Worm (Caenorhabditis elegans): Measurements from ENCODE around the gene K10B3.5.

Gene K10B3.5

ce11 chrX:3111687-3112086 lies 5.4 kb upstream of the K10B3.5 start (continued):
- TF ChIP-seq dpff-1 (tag; optimal IDR thresholded peaks at IDR 0.05) = no peak
- TF ChIP-seq Y95B8A.8 (GFP tag; IDR thresholded peaks at IDR 0.05) = no peak
- TF ChIP-seq nhr-90 (tag; optimal IDR thresholded peaks at IDR 0.05) = no peak
- no peak for TF ChIP-seq ztf-18 (tag; optimal IDR thresholded peaks at IDR 0.05)
- peak; percentile 55 for TF ChIP-seq tlf-1 (GFP tag; optimal IDR thresholded peaks at IDR 0.05)
- no peak for TF ChIP-seq sea-2 (GFP tag; IDR thresholded peaks at IDR 0.05)
- no peak for TF ChIP-seq F10E7.11 (tag; optimal IDR thresholded peaks at IDR 0.05)
- TF ChIP-seq egl-18 (GFP tag; IDR thresholded peaks at IDR 0.05) = no peak
- no peak for TF ChIP-seq nhr-120 (GFP tag; IDR thresholded peaks at IDR 0.05)
- TF ChIP-seq D2030.7 (GFP tag; IDR thresholded peaks at IDR 0.05) = no peak
- TF ChIP-seq somi-1 (GFP tag; optimal IDR thresholded peaks at IDR 0.05) = peak; percentile 57
- TF ChIP-seq ztf-25 (GFP tag; IDR thresholded peaks at IDR 0.05) = no peak
- no peak for TF ChIP-seq F39B2.1 (GFP tag; IDR thresholded peaks at IDR 0.05)
- peak; percentile 25 for TF ChIP-seq B0035.1 (tag; optimal IDR thresholded peaks at IDR 0.05)
- no peak for TF ChIP-seq rpc-1 (optimal IDR thresholded peaks at IDR 0.05)
- TF ChIP-seq rpc-1 (tag; optimal IDR thresholded peaks at IDR 0.05) = no peak
- no peak for TF ChIP-seq nfya-1 (tag; optimal IDR thresholded peaks at IDR 0.05; ENCODE audit: borderline replicate concordance, insufficient read depth)
- TF ChIP-seq madf-6 (GFP tag; IDR thresholded peaks at IDR 0.05) = no peak
- TF ChIP-seq tbx-9 (tag; optimal IDR thresholded peaks at IDR 0.05; ENCODE audit: borderline replicate concordance) = no peak
- no peak for TF ChIP-seq T07F8.4 (tag; optimal IDR thresholded peaks at IDR 0.05)
- no peak for TF ChIP-seq Y79H2A.3 (GFP tag; conservative IDR thresholded peaks at IDR 0.05)
- TF ChIP-seq rec-8 (tag; optimal IDR thresholded peaks at IDR 0.05) = no peak
- no peak for TF ChIP-seq hmg-20 (GFP tag; IDR thresholded peaks at IDR 0.05)
- TF ChIP-seq cebp-1 (GFP tag; IDR thresholded peaks at IDR 0.05) = no peak
- TF ChIP-seq cebp-1 (tag; optimal IDR thresholded peaks at IDR 0.05) = peak; percentile 26
- no peak for TF ChIP-seq ztf-22 (GFP tag; optimal IDR thresholded peaks at IDR 0.05)
- peak; percentile 95 for TF ChIP-seq ama-1 (optimal IDR thresholded peaks at IDR 0.05)
- TF ChIP-seq ama-1 (GFP tag; optimal IDR thresholded peaks at IDR 0.05) = peak in 1 of 2 experiments; percentile 36
- TF ChIP-seq F37B4.10 (GFP tag; IDR thresholded peaks at IDR 0.05) = no peak
- TF ChIP-seq lsy-27 (tag; optimal IDR thresholded peaks at IDR 0.05; ENCODE audit: borderline replicate concordance, insufficient read depth) = no peak
- no peak for TF ChIP-seq lir-1 (GFP tag; conservative IDR thresholded peaks at IDR 0.05)
- TF ChIP-seq F33H1.4 (GFP tag; IDR thresholded peaks at IDR 0.05) = no peak
- TF ChIP-seq B0019.2 (GFP tag; conservative IDR thresholded peaks at IDR 0.05) = no peak
- no peak for TF ChIP-seq fkh-3 (tag; optimal IDR thresholded peaks at IDR 0.05)
- TF ChIP-seq let-526 (GFP tag; IDR thresholded peaks at IDR 0.05) = no peak
- TF ChIP-seq hlh-12 (tag; optimal IDR thresholded peaks at IDR 0.05) = no peak

DNA sequence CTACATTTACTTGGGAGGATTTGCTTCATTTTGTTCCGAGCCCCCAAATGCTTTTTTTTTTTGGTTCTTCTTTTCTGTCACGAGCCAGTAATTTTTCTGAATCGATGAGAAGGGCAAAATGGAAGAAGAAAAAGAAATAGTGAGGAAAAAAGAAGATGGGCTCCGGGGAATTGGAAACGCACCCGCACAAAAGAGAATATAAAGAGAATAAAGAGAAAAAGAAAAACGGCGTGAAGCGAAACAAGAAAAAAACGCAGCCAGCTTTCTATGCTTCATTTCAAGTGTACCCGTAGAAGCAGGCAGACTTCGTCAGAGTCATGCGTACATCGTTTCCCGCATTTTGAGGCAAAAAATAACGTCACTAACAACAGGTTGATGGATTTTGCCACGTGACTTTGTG lies 4.8 kb upstream of the K10B3.5 start:
- TF ChIP-seq ZK185.1 (tag; optimal IDR thresholded peaks at IDR 0.05; ENCODE audit: poor library complexity, severe bottlenecking) (peak; percentile 37), nhr-120 (GFP tag; IDR thresholded peaks at IDR 0.05) (no peak), lin-35 (GFP tag; optimal IDR thresholded peaks at IDR 0.05) (peak in 1 of 3 experiments; percentile 47)

ce11 chrX:3110576-3110975 lies 4.3 kb upstream of the K10B3.5 start, which contains the start of gene gpcp-1:
Gene gpcp-1 (minus strand): TSS chrX:3110628.
- TF ChIP-seq nhr-179 (tag; optimal IDR thresholded peaks at IDR 0.05) = no peak
- no peak for TF ChIP-seq ZK185.1 (tag; optimal IDR thresholded peaks at IDR 0.05; ENCODE audit: poor library complexity, severe bottlenecking)
- TF ChIP-seq T26A5.8 (tag; optimal IDR thresholded peaks at IDR 0.05) = no peak
- TF ChIP-seq lsy-27 (tag; optimal IDR thresholded peaks at IDR 0.05; ENCODE audit: borderline replicate concordance, insufficient read depth) = no peak
- TF ChIP-seq pbrm-1 (GFP tag; IDR thresholded peaks at IDR 0.05) = no peak
- no peak for TF ChIP-seq C06A6.2 (GFP tag; conservative IDR thresholded peaks at IDR 0.05)
- no peak for TF ChIP-seq somi-1 (GFP tag; optimal IDR thresholded peaks at IDR 0.05)
- TF ChIP-seq bed-1 (GFP tag; IDR thresholded peaks at IDR 0.05) = no peak
- TF ChIP-seq athp-1 (tag; optimal IDR thresholded peaks at IDR 0.05) = no peak
- peak; percentile 66 for TF ChIP-seq nhr-80 (tag; optimal IDR thresholded peaks at IDR 0.05)
- no peak for TF ChIP-seq ztf-26 (tag; optimal IDR thresholded peaks at IDR 0.05)
- TF ChIP-seq dox-1 (GFP tag; IDR thresholded peaks at IDR 0.05) = 0 out of 2 replicates have a peak, but pooled peaks have one; percentile 22
- TF ChIP-seq F55B11.4 (tag; optimal IDR thresholded peaks at IDR 0.05; ENCODE audit: borderline replicate concordance, insufficient read depth) = no peak

All from whole organism, young adult.